Fruit fly (Drosophila melanogaster): Measurements from ENCODE around the gene CG4073.

Gene CG4073

dm6 chr3R:10681682-10681962, 33.0 kb upstream of the CG4073 start (continued):
- no peak for TF ChIP-seq CG18619 (GFP tag; optimal IDR thresholded peaks at IDR 0.05)
- TF ChIP-seq Side (GFP tag; optimal IDR thresholded peaks at IDR 0.05) = no peak
- no peak for TF ChIP-seq pb (GFP tag; optimal IDR thresholded peaks at IDR 0.05)
- TF ChIP-seq Aef1 (GFP tag; IDR thresholded peaks at IDR 0.05) = no peak; the same call in 2 of the 3 replicates
- TF ChIP-seq corto (GFP tag; optimal IDR thresholded peaks at IDR 0.05) = no peak
- TF ChIP-seq maf-S (GFP tag; optimal IDR thresholded peaks at IDR 0.05) = no peak
- peak; percentile 80; the same call in 1 of the 3 replicates for TF ChIP-seq CG2199 (GFP tag; IDR thresholded peaks at IDR 0.05)
- TF ChIP-seq CG6683 (GFP tag; optimal IDR thresholded peaks at IDR 0.05) = no peak
- TF ChIP-seq HLHmδ (GFP tag; optimal IDR thresholded peaks at IDR 0.05) = no peak
- no peak for TF ChIP-seq CG7745 (tag; optimal IDR thresholded peaks at IDR 0.05)
- peak; percentile 46; the same call in 1 of the 2 replicates for TF ChIP-seq H2.0 (GFP tag; IDR thresholded peaks at IDR 0.05)
- TF ChIP-seq vfl (GFP tag; optimal IDR thresholded peaks at IDR 0.05) = no peak
- TF ChIP-seq sd (tag; optimal IDR thresholded peaks at IDR 0.05) = no peak
- peak; percentile 77 for TF ChIP-seq zfh1 (GFP tag; IDR thresholded peaks at IDR 0.05)
- TF ChIP-seq YL-1 (GFP tag; optimal IDR thresholded peaks at IDR 0.05) = no peak
- TF ChIP-seq unc-4 (GFP tag; IDR thresholded peaks at IDR 0.05; ENCODE audit: partially characterized antibody) = no peak
- no peak for TF ChIP-seq fu2 (GFP tag; optimal IDR thresholded peaks at IDR 0.05)
- peak; percentile 10 for TF ChIP-seq Oli (tag; optimal IDR thresholded peaks at IDR 0.05)
- TF ChIP-seq CG10462 (GFP tag; optimal IDR thresholded peaks at IDR 0.05) = no peak
- TF ChIP-seq prd (optimal IDR thresholded peaks at IDR 0.05) = no peak
- peak; percentile 78 for TF ChIP-seq prd (GFP tag; IDR thresholded peaks at IDR 0.05)
- TF ChIP-seq bab2 (GFP tag; optimal IDR thresholded peaks at IDR 0.05) = no peak
- TF ChIP-seq CG32767 (GFP tag; IDR thresholded peaks at IDR 0.05) = no peak
- TF ChIP-seq sqz (GFP tag; optimal IDR thresholded peaks at IDR 0.05) = no peak
- peak; percentile 60 for TF ChIP-seq CG11247 (GFP tag; IDR thresholded peaks at IDR 0.05)
- TF ChIP-seq Bdp1 (GFP tag; optimal IDR thresholded peaks at IDR 0.05) = peak; percentile 0
- no peak for TF ChIP-seq psq (GFP tag; optimal IDR thresholded peaks at IDR 0.05)
- TF ChIP-seq Fer3 (tag; optimal IDR thresholded peaks at IDR 0.05) = no peak
- TF ChIP-seq Poxn (GFP tag; IDR thresholded peaks at IDR 0.05) = no peak
- TF ChIP-seq lab (GFP tag; optimal IDR thresholded peaks at IDR 0.05) = peak; percentile 41
- TF ChIP-seq Sox102F (GFP tag; optimal IDR thresholded peaks at IDR 0.05) = peak; percentile 44
- TF ChIP-seq CG3065 (GFP tag; optimal IDR thresholded peaks at IDR 0.05) = no peak
- peak; percentile 11; the same call in 1 of the 2 replicates for TF ChIP-seq wdn (GFP tag; IDR thresholded peaks at IDR 0.05)
- no peak for TF ChIP-seq CG7839 (tag; optimal IDR thresholded peaks at IDR 0.05)
- TF ChIP-seq CG13424 (tag; optimal IDR thresholded peaks at IDR 0.05) = peak; percentile 2
- no peak for TF ChIP-seq Ets65A (GFP tag)
- TF ChIP-seq cas (GFP tag; IDR thresholded peaks at IDR 0.05) = no peak
- TF ChIP-seq bsh (GFP tag; optimal IDR thresholded peaks at IDR 0.05) = peak in 1 of 2 experiments; percentile 50
- TF ChIP-seq MBD-R2 (GFP tag; IDR thresholded peaks at IDR 0.05) = no peak
- no peak for TF ChIP-seq HLH4C (GFP tag; IDR thresholded peaks at IDR 0.05; ENCODE audit: partially characterized antibody)
- no peak for TF ChIP-seq TFAM (GFP tag; optimal IDR thresholded peaks at IDR 0.05)
- TF ChIP-seq CG2875 (GFP tag; optimal IDR thresholded peaks at IDR 0.05) = no peak
- TF ChIP-seq emc (GFP tag; optimal IDR thresholded peaks at IDR 0.05) = no peak
- TF ChIP-seq jumu (GFP tag; optimal IDR thresholded peaks at IDR 0.05) = no peak
- TF ChIP-seq dimm (GFP tag; IDR thresholded peaks at IDR 0.05) = no peak
- peak; percentile 74; the same call in 2 of the 3 replicates for TF ChIP-seq H15 (GFP tag; IDR thresholded peaks at IDR 0.05)
- TF ChIP-seq CG8089 (GFP tag; optimal IDR thresholded peaks at IDR 0.05) = no peak
- TF ChIP-seq br (optimal IDR thresholded peaks at IDR 0.05) = no peak
- TF ChIP-seq Dad (GFP tag; optimal IDR thresholded peaks at IDR 0.05) = no peak
- TF ChIP-seq dati (GFP tag; IDR thresholded peaks at IDR 0.05) = 0 out of 2 replicates have a peak, but pooled peaks have one; percentile 28
- peak; percentile 67; the same call in 2 of the 3 replicates for TF ChIP-seq z (GFP tag; IDR thresholded peaks at IDR 0.05)
- no peak for TF ChIP-seq CG18599 (GFP tag; optimal IDR thresholded peaks at IDR 0.05)
- TF ChIP-seq abd-A (tag; optimal IDR thresholded peaks at IDR 0.05) = no peak
